Worm (Caenorhabditis elegans): ENCODE data around the gene Y71H2B.5.

ce11 chrIII:2641659-2642058 is 33.8 kb downstream of the Y71H2B.5 start:
- TF ChIP-seq egl-27 (tag; optimal IDR thresholded peaks at IDR 0.05) (no peak), nhr-237 (tag; optimal IDR thresholded peaks at IDR 0.05) (no peak), elt-1 (tag; optimal IDR thresholded peaks at IDR 0.05) (no peak), lin-39 (tag; optimal IDR thresholded peaks at IDR 0.05) (no peak), ceh-16 (tag; optimal IDR thresholded peaks at IDR 0.05) (no peak), ceh-28 (tag; optimal IDR thresholded peaks at IDR 0.05) (no peak), fkh-10 (GFP tag; optimal IDR thresholded peaks at IDR 0.05) (no peak), nhr-12 (tag; optimal IDR thresholded peaks at IDR 0.05) (no peak), nhr-77 (tag; optimal IDR thresholded peaks at IDR 0.05) (no peak)

Measured in whole organism, L3 larva.